Fruit fly (Drosophila melanogaster) whole organism, adult: ENCODE results near the gene CG6565.

Source experiments
- CG11617 ChIP-seq: fragments of 200-800 bp; sonication (Bioruptor generic); optimal IDR thresholded peaks from 2 replicates; lab custom pipeline; 2017; ENCODE audit warnings: mild to moderate bottlenecking, missing biosample characterization, missing genetic modification reagents, missing genetic modification characterization
- CG12768 ChIP-seq: fragments of 200-800 bp; sonication (Bioruptor generic); optimal IDR thresholded peaks from 2 replicates; lab custom pipeline; 2017; ENCODE audit warnings: missing biosample characterization, missing genetic modification characterization, mild to moderate bottlenecking, moderate library complexity, missing genetic modification reagents
- CG14711 ChIP-seq: fragments of 200-800 bp; sonication (Bioruptor generic); optimal IDR thresholded peaks from 2 replicates; lab custom pipeline; 2018; ENCODE audit warnings: missing biosample characterization, mild to moderate bottlenecking, missing genetic modification characterization, moderate library complexity
- CG1620 ChIP-seq: fragments of 200-800 bp; sonication (Bioruptor generic); optimal IDR thresholded peaks from 2 replicates; lab custom pipeline; 2016; ENCODE audit warnings: missing biosample characterization, missing genetic modification characterization
- CG33017 ChIP-seq: fragments of 200-800 bp; sonication (Bioruptor generic); optimal IDR thresholded peaks from 2 replicates; lab custom pipeline; 2018; ENCODE audit warnings: missing biosample characterization, mild to moderate bottlenecking, missing genetic modification characterization, moderate library complexity
- CG5204 ChIP-seq: fragments of 200-800 bp; sonication (Bioruptor generic); optimal IDR thresholded peaks from 2 replicates; lab custom pipeline; 2016; ENCODE audit warnings: missing biosample characterization, missing genetic modification characterization
- CG7045 ChIP-seq: fragments of 200-800 bp; sonication (Bioruptor generic); optimal IDR thresholded peaks from 2 replicates; lab custom pipeline; 2017; ENCODE audit warnings: missing biosample characterization, mild to moderate bottlenecking, missing genetic modification characterization
- CG7101 ChIP-seq: fragments of 200-800 bp; sonication (Bioruptor generic); optimal IDR thresholded peaks from 2 replicates; lab custom pipeline; 2018; ENCODE audit warnings: missing biosample characterization, mild to moderate bottlenecking, missing genetic modification characterization, moderate library complexity
- Clk ChIP-seq: fragments of 200-800 bp; sonication (Bioruptor generic); optimal IDR thresholded peaks from 2 replicates; lab custom pipeline; 2017; ENCODE audit warnings: missing biosample characterization, missing genetic modification characterization
- Crg-1 ChIP-seq: fragments of 200-800 bp; sonication (Bioruptor generic); optimal IDR thresholded peaks from 2 replicates; lab custom pipeline; 2016; ENCODE audit warnings: missing biosample characterization, missing genetic modification characterization
- Hr96 ChIP-seq: fragments of 200-800 bp; sonication (Bioruptor generic); optimal IDR thresholded peaks from 2 replicates; lab custom pipeline; 2016; ENCODE audit warnings: missing biosample characterization, missing genetic modification characterization
- Mnt ChIP-seq: fragments of 200-800 bp; sonication (Bioruptor generic); optimal IDR thresholded peaks from 2 replicates; lab custom pipeline; 2016; ENCODE audit warnings: missing biosample characterization, mild to moderate bottlenecking, missing genetic modification characterization
- bab1 ChIP-seq: fragments of 200-800 bp; sonication (Bioruptor generic); optimal IDR thresholded peaks from 3 replicates; lab custom pipeline; 2019; ENCODE audit warnings: missing biosample characterization, mild to moderate bottlenecking, missing genetic modification characterization, moderate library complexity
- cic ChIP-seq: fragments of 200-800 bp; sonication (Bioruptor generic); optimal IDR thresholded peaks from 2 replicates; lab custom pipeline; 2017; ENCODE audit warnings: missing biosample characterization, mild to moderate bottlenecking, missing genetic modification characterization, moderate library complexity
- cnc ChIP-seq, 2 experiments: fragments of >200 bp; optimal IDR thresholded peaks; 2 replicates each; lab custom pipeline; 2017
- ovo ChIP-seq: fragments of 200-800 bp; sonication (Bioruptor generic); optimal IDR thresholded peaks from 2 replicates; lab custom pipeline; 2016; ENCODE audit warnings: missing biosample characterization, missing genetic modification characterization
- pad ChIP-seq: fragments of 200-800 bp; sonication (Bioruptor generic); optimal IDR thresholded peaks from 3 replicates; lab custom pipeline; 2017; ENCODE audit warnings: missing biosample characterization, missing genetic modification characterization, mild to moderate bottlenecking, moderate library complexity, missing genetic modification reagents
- tj ChIP-seq: fragments of 200-800 bp; sonication (Bioruptor generic); optimal IDR thresholded peaks from 3 replicates; lab custom pipeline; 2017; ENCODE audit warnings: missing biosample characterization, mild to moderate bottlenecking, missing genetic modification characterization, moderate library complexity
- toe ChIP-seq: fragments of 200-800 bp; sonication (Bioruptor generic); optimal IDR thresholded peaks from 2 replicates; lab custom pipeline; 2016; ENCODE audit warnings: missing biosample characterization, missing genetic modification characterization

The CG6565 gene

DNA sequence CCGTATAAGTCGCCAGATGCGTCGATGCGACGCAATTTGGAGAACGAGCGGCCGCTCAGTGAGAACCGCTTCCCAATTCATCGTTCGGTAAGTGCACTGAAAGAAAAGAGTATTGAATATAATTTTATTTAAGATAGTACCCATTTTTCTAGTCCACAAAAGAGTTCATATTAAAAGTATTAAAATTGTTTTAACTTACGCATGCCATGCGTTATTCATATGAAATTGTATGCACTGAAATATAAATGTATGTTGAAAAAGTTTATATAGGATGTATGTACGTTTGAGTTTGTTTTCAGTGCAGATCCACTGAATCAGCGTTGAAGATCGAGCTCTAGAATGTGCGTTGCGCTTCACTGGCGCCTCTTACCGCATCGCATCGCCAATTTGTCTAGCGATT, 25.7 kb downstream of the CG6565 start:
- TF ChIP-seq tj (GFP tag; lab: Kevin White, UChicago) (no peak), bab1 (peak; percentile 54), CG7101 (peak; percentile 25), CG7045 (GFP tag; lab: Kevin White, UChicago) (no peak), CG5204 (GFP tag; lab: Kevin White, UChicago) (peak; percentile 7), CG14711 (tag; lab: Kevin White, UChicago) (no peak), CG33017 (tag; lab: Kevin White, UChicago) (peak; percentile 0), toe (peak; percentile 37)

DNA sequence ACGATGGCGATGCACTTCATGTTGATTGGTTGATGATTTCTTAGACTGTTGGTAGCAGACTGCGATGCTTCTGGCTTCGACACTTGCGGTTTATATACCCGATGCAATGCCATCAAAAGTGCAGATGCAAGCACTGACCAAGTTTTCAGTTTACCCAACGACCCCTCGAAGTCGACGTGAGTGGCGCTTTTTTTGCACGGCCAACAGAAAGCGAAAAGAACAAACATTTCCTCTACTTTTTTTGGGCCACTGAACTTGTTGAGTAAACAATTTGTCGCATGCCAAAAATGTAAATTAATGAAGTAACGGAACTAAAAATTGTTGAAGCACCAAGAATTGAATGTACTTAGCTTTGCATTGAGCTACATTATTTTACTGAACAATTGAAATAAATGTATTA, 37.7 kb downstream of the CG6565 start, which contains the start of gene Vm34Ca:
Gene Vm34Ca, minus strand, starts transcription at position 66 of the 400 bp plus-strand sequence.
- TF ChIP-seq tj (GFP tag; lab: Kevin White, UChicago) = peak; percentile 99
- TF ChIP-seq bab1 = peak; percentile 49
- no peak for TF ChIP-seq CG5204 (GFP tag; lab: Kevin White, UChicago)

DNA sequence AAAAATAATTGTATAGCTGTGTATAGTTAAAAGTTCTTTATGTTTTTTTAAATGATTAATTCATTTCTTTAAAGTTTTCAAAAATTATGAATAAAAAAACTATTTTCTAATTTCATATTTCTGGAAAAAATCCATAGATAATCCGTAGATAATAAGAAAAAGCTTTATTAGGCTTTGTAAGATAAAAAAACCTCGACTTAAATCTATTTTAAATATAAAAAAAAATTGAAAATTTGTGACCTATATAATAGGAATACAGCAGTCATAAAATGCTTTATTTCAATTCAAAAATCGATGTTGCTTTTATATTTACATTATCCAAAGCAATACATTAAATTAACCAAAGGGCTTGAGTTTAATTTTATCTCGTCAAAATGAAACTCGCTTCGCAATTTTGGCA, 38.4 kb downstream of the CG6565 start, which contains the start of gene Flad2:
Gene Flad2, plus strand, starts transcription at position 301 of the 400 bp plus-strand sequence.
- no peak for TF ChIP-seq CG12768 (GFP tag; lab: Kevin White, UChicago)
- TF ChIP-seq cic (GFP tag; lab: Kevin White, UChicago) = no peak
- TF ChIP-seq CG11617 (GFP tag; lab: Kevin White, UChicago) = no peak
- TF ChIP-seq CG33017 (tag; lab: Kevin White, UChicago) = no peak
- no peak for TF ChIP-seq CG5204 (GFP tag; lab: Kevin White, UChicago)
- no peak for TF ChIP-seq CG1620 (GFP tag; lab: Kevin White, UChicago)
- TF ChIP-seq CG7045 (GFP tag; lab: Kevin White, UChicago) = no peak
- TF ChIP-seq toe = no peak
- no peak for TF ChIP-seq ovo (GFP tag; lab: Kevin White, UChicago)
- no peak for TF ChIP-seq Mnt (GFP tag; lab: Kevin White, UChicago)
- no peak for TF ChIP-seq Hr96 (GFP tag; lab: Kevin White, UChicago)
- no peak for TF ChIP-seq pad (GFP tag; lab: Kevin White, UChicago)
- no peak for TF ChIP-seq cnc (optimal IDR thresholded peaks at IDR 0.05; lab: Kevin White, UChicago)
- no peak for TF ChIP-seq CG14711 (tag; lab: Kevin White, UChicago)
- TF ChIP-seq bab1 = no peak
- TF ChIP-seq Clk = no peak
- no peak for TF ChIP-seq CG7101

DNA sequence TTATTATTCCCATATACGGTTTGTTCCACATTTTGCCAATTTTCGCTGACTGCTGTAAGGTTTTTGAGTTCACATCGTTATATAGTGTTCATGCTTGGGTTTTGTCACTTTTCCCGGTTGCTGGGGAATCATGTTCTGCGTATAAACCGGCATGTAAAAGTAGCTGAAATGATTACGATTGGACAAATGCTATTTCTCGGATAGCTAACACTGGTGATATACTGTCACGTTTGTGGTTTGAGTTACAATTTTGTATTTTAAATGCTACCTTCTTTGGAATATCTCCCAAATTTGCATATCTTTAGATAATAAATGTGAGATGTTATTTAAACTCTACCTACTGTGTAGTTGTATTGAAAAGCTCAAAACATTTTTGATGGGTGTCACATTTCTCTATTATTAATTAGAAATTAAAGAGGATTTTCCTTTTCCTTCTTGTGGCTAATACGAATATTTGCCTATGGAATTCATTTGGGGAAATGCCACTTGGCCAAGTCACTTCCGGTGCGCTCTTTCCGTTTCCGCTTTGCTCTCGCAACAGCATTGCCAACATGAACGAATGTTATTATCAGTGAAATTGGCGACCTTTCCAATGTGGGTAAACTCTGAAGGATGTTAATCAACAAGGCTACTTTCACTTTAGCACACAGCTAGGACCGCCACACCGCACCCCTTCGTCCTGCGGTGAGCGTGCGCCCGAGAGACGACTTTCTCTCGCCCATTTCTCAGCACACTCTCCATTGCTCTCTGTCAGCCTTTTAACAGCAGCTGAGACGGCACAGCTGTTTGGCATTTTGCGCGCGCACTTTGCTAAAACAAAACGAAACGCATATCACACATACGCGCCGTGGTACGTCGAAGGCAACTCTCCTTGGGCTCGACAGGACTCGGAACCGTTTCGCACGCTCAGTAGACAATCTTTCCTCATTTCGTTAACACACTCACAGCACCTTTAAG, 41.0 kb downstream of the CG6565 start, which contains the start of the genes CG16956, CG42784 and CG43850:
Gene CG16956, minus strand, starts transcription at position 51 of the 957 bp plus-strand sequence.
Gene CG42784, plus strand, starts transcription at position 907 of the 957 bp plus-strand sequence.
Gene CG43850, plus strand, starts transcription at position 907 of the 957 bp plus-strand sequence.
- peak; percentile 19 for TF ChIP-seq CG5204 (GFP tag; lab: Kevin White, UChicago)
- peak; percentile 60 for TF ChIP-seq CG7045 (GFP tag; lab: Kevin White, UChicago)
- no peak for TF ChIP-seq CG33017 (tag; lab: Kevin White, UChicago)
- no peak for TF ChIP-seq Crg-1 (GFP tag; lab: Kevin White, UChicago)
- no peak for TF ChIP-seq bab1
- TF ChIP-seq cic (GFP tag; lab: Kevin White, UChicago) = no peak
- peak; percentile 6 for TF ChIP-seq Hr96 (GFP tag; lab: Kevin White, UChicago)
- TF ChIP-seq ovo (GFP tag; lab: Kevin White, UChicago) = peak; percentile 0
